Fruit fly (Drosophila melanogaster): ENCODE results near the gene RpS10b.
A peak's percentile ranks its signal among the peaks of the same experiment; 100 is the strongest.

Gene RpS10b

dm6 chrX:19613473-19613872 is 15.6 kb downstream of the RpS10b start (continued):
- TF ChIP-seq bcd (GFP tag; optimal IDR thresholded peaks at IDR 0.05) (peak; percentile 39), Fer3 (tag; optimal IDR thresholded peaks at IDR 0.05) (peak; percentile 68), Ets97D (GFP tag; optimal IDR thresholded peaks at IDR 0.05) (peak; percentile 98), CG10979 (tag; optimal IDR thresholded peaks at IDR 0.05) (peak; percentile 45), CG33213 (GFP tag; optimal IDR thresholded peaks at IDR 0.05) (peak; percentile 45), CG2712 (tag; optimal IDR thresholded peaks at IDR 0.05) (peak; percentile 51), CTCF (GFP tag; optimal IDR thresholded peaks at IDR 0.05) (peak; percentile 14), CG32532 (GFP tag; IDR thresholded peaks at IDR 0.05) (peak; percentile 41; the same call in 1 of the 2 replicates), CG34224 (GFP tag; IDR thresholded peaks at IDR 0.05; ENCODE audit: partially characterized antibody) (peak; percentile 55; the same call in 2 of the 3 replicates), CG6854 (GFP tag; optimal IDR thresholded peaks at IDR 0.05) (peak; percentile 52), CG7271 (tag; optimal IDR thresholded peaks at IDR 0.05) (peak; percentile 76), mirr (GFP tag; optimal IDR thresholded peaks at IDR 0.05) (peak; percentile 89), CG17359 (tag; optimal IDR thresholded peaks at IDR 0.05) (peak; percentile 39), Usf (GFP tag; optimal IDR thresholded peaks at IDR 0.05) (no peak), Sry-δ (GFP tag; optimal IDR thresholded peaks at IDR 0.05) (peak; percentile 46), CG6683 (GFP tag; optimal IDR thresholded peaks at IDR 0.05) (peak; percentile 60), CG32767 (GFP tag; IDR thresholded peaks at IDR 0.05) (no peak), HLHmδ (GFP tag; optimal IDR thresholded peaks at IDR 0.05) (peak; percentile 86), E2f2 (GFP tag; IDR thresholded peaks at IDR 0.05) (peak; percentile 83), CG12071 (GFP tag; optimal IDR thresholded peaks at IDR 0.05) (peak; percentile 82), danr (GFP tag; IDR thresholded peaks at IDR 0.05) (no peak), salm (tag; optimal IDR thresholded peaks at IDR 0.05) (peak; percentile 17), CG3995 (GFP tag; optimal IDR thresholded peaks at IDR 0.05) (peak; percentile 37), CG13123 (GFP tag; optimal IDR thresholded peaks at IDR 0.05) (no peak), CG31365 (tag; optimal IDR thresholded peaks at IDR 0.05) (peak; percentile 58), Awh (GFP tag; IDR thresholded peaks at IDR 0.05) (peak; percentile 30; the same call in 1 of the 2 replicates), CG15601 (tag; optimal IDR thresholded peaks at IDR 0.05) (peak; percentile 40), CG13624 (GFP tag; optimal IDR thresholded peaks at IDR 0.05) (peak; percentile 35), CG10274 (GFP tag; optimal IDR thresholded peaks at IDR 0.05) (peak; percentile 1), bowl (GFP tag; IDR thresholded peaks at IDR 0.05) (0 out of 2 replicates have a peak, but pooled peaks have one; percentile 10), CG18011 (GFP tag; optimal IDR thresholded peaks at IDR 0.05) (peak; percentile 52), gcm (GFP tag; optimal IDR thresholded peaks at IDR 0.05) (peak; percentile 69), PHDP (tag; optimal IDR thresholded peaks at IDR 0.05) (peak; percentile 64), D (optimal IDR thresholded peaks at IDR 0.05) (no peak), D (GFP tag; optimal IDR thresholded peaks at IDR 0.05) (peak; percentile 18), stc (GFP tag; IDR thresholded peaks at IDR 0.05) (peak; percentile 42; the same call in 1 of the 2 replicates), bigmax (GFP tag; optimal IDR thresholded peaks at IDR 0.05) (peak; percentile 45), Meics (GFP tag; optimal IDR thresholded peaks at IDR 0.05) (peak; percentile 83), HHEX (GFP tag; optimal IDR thresholded peaks at IDR 0.05) (peak; percentile 64), sug (tag; optimal IDR thresholded peaks at IDR 0.05) (peak; percentile 37), CG31441 (GFP tag; IDR thresholded peaks at IDR 0.05) (no peak; the same call in 1 of the 2 replicates), Nf-YC (tag; optimal IDR thresholded peaks at IDR 0.05) (peak; percentile 55), Pdp1 (GFP tag; optimal IDR thresholded peaks at IDR 0.05) (peak in 1 of 2 experiments; percentile 39), nom (GFP tag; optimal IDR thresholded peaks at IDR 0.05) (peak; percentile 69), amos (GFP tag; IDR thresholded peaks at IDR 0.05; ENCODE audit: partially characterized antibody) (peak; percentile 34; the same call in 1 of the 2 replicates), kni (GFP tag; optimal IDR thresholded peaks at IDR 0.05) (peak; percentile 37), Taf1 (GFP tag; IDR thresholded peaks at IDR 0.05) (no peak), NK7.1 (GFP tag; optimal IDR thresholded peaks at IDR 0.05) (peak; percentile 38), CG13775 (GFP tag; optimal IDR thresholded peaks at IDR 0.05) (peak; percentile 64), CG13287 (GFP tag; IDR thresholded peaks at IDR 0.05; ENCODE audit: partially characterized antibody) (peak; percentile 75)

Measured in whole organism, embryonic.